Fruit fly (Drosophila melanogaster): Measurements from ENCODE around the gene Cyp28c1.

The Cyp28c1 gene

dm6 chrX:11817183-11817972 is 22.0 kb upstream of the Cyp28c1 start:
- no peak for TF ChIP-seq CTCF (optimal IDR thresholded peaks at IDR 0.05)
- TF ChIP-seq CG8478 (optimal IDR thresholded peaks at IDR 0.05), result no peak

DNA sequence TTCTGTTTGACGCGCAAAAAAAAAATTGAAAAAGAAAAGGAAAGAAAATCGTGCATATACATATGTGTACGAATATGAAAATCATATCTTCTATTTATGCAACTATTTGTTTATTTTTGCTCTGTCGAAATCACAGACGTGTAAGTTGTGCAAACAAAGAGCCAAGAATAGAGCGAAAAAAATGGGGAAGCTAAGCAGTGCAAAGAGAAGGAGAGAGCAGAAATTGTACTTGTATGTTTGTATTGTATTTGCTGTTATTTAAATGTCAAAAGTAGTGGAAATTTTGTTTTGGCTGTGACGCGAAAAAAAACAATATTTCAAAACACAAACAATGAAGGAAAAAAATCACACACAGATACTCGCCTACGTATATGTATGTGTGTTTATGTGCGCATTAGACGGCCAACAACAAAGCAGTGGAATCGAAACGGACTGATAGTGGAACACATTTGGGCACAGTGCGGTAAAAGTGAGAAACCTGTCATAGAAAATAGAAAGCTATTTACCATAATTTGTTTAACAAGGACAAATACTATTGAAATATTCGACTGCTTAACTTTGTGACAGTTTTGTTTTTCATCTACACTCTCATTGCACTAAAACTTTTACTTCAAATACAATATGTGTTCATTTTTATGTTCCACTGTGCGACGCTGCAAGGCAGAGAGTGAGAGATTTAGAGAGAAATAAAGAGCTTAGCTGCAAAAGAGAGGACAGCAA is 21.2 kb upstream of the Cyp28c1 start:
- TF ChIP-seq CG8478 (optimal IDR thresholded peaks at IDR 0.05) (no peak), CTCF (optimal IDR thresholded peaks at IDR 0.05) (no peak)

- TF ChIP-seq CTCF (optimal IDR thresholded peaks at IDR 0.05), result no peak
- TF ChIP-seq CG8478 (optimal IDR thresholded peaks at IDR 0.05), result no peak
Measured at dm6 chrX:11818767-11819089, 20.7 kb upstream of the Cyp28c1 start.

- TF ChIP-seq CTCF (optimal IDR thresholded peaks at IDR 0.05), result no peak
- no peak for TF ChIP-seq CG8478 (optimal IDR thresholded peaks at IDR 0.05)
Measured at dm6 chrX:11819241-11819862, 20.1 kb upstream of the Cyp28c1 start.

DNA sequence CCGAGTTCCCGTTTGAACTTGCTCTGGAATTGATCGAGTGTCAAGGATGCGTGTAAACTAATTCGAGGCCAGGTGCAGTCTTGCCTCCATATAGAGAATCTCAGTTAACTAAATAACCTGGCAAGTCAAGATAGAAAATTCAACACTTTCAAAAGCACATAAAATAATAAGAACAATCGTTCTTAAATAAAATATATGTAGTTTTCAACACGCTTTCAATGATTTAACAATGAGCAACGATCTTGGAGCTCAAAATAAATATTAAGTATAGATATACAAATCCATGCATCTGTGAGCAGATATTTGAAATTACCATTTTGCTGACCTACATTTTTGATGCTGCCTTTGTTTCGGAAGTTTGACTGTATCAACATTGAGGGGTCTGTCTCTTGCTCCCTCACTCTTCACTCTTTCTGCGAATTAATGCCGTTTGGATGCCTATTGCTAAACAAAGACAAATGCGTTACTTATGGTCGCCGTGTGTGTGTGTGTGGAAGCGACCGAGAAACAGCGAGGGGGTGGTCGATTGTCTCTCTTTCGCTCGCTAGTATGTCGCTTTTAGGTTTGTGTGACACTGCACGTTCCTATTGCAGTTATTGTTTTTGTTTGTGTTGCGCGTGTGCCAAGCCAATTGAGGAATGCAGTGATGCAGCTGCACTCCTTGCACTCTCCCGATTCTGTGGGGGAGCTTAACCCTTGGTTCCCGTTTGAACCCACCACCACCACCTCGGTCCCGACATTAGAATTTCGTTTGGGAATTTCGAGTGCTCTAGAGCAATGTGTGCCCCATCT is 18.9 kb upstream of the Cyp28c1 start:
- TF ChIP-seq CG8478 (optimal IDR thresholded peaks at IDR 0.05) (no peak), CTCF (optimal IDR thresholded peaks at IDR 0.05) (no peak)

DNA sequence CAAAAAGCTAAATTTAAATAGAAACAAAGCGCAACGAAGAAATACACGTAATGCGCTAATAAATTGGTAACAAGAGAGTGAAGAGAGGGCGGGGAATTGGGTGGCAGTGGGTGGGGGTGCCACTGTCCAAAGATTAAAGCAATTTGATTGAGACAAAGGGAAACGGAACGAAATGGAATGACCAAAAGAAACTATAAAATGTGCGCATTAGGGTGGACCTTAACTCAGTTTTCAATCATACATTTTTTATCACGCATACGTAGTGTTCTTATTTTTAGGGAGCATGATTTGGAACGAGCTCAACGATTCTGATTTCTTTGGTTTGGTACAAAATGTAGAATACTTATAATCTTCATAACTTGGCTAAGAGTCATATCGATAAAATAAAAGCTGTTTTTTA is 17.5 kb upstream of the Cyp28c1 start:
- TF ChIP-seq CTCF (optimal IDR thresholded peaks at IDR 0.05) (no peak), CG8478 (optimal IDR thresholded peaks at IDR 0.05) (no peak)

DNA sequence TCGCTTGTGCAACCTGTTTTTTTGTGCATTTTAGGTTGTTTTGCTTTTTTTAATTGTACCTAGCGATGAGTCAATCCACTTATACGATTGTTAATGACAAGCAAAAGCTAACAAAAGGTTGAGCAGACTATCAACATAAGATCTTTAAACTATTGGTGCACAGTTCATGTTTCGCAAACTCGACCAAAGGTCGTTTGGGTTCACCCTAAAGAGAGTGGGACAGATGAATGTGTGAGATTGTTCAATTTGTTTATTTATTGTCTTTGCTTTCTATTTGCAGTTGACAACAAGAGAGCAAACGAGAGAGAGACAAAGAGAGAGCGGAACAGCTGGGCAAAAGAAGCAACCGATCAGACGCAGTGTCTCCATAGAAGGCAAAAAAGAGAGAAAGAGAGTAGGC is 16.4 kb upstream of the Cyp28c1 start:
- TF ChIP-seq CTCF (optimal IDR thresholded peaks at IDR 0.05), result no peak
- TF ChIP-seq CG8478 (optimal IDR thresholded peaks at IDR 0.05), result no peak

- TF ChIP-seq CTCF (optimal IDR thresholded peaks at IDR 0.05) (no peak), CG8478 (optimal IDR thresholded peaks at IDR 0.05) (no peak)
Measured at dm6 chrX:11828336-11829007, 10.9 kb upstream of the Cyp28c1 start.

DNA sequence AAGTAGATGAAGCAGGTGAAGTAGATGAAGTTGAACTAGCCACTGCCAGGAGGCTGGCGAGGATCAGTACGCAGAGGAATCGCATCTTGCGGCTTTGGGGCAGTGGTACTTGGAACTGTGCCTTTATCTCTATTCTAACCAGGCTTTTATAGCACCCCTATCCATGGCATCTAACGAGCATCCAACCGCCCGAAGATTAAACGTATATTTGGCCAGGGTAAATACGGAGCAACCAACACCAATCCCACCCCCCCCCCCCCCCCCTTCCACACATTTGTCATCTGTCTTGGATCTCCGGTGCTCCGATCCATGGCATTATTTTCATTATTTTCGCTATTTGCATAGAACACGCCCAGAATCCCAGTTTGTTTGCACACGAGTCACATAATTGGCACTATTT is 1.5 kb upstream of the Cyp28c1 start, which contains the start of gene CG15741:
TSS of gene CG15741 (minus strand) at position 101 of the 400 bp plus-strand sequence.
- TF ChIP-seq CTCF (optimal IDR thresholded peaks at IDR 0.05), result no peak

dm6 chrX:11841702-11842378 is 2.4 kb downstream of the Cyp28c1 start:
- no peak for TF ChIP-seq CG8478 (optimal IDR thresholded peaks at IDR 0.05)
- no peak for TF ChIP-seq CTCF (optimal IDR thresholded peaks at IDR 0.05)

DNA sequence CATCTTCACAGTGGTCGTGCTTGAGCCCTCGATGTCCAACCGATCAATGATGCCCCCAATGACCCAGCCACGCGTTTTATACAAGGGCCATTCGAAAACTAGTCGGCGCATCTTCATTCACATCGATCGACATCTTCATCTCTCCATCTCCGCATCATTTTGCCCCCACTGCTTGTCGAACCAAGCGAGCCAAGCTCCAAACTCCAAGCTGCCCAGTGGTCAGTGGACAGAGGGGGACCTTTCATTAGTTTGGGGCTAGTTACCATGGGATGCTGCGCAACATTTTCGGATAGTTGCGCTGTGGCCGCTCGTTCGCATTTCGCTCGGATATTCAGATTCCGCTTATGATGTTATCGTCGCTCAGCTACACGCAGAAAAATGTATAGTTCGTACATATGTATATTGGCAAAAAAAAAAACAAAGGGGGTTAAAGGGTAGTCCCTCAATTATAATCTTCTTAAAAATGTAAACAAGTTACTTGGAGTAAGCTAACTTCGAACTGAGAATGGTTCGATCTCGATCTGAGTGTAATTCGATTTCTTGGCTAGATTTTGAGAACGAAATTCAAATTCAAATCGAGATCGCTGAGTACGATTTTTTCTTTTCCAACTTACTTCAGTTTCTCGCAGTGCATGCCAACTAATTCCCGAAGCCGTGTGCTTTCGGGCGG is 6.8 kb downstream of the Cyp28c1 start, which contains the start of gene CG15740:
TSS of gene CG15740 (minus strand) at position 51 of the 670 bp plus-strand sequence.
- TF ChIP-seq CG8478 (optimal IDR thresholded peaks at IDR 0.05) (no peak), CTCF (optimal IDR thresholded peaks at IDR 0.05) (no peak)

- no peak for TF ChIP-seq CG8478 (optimal IDR thresholded peaks at IDR 0.05)
- no peak for TF ChIP-seq CTCF (optimal IDR thresholded peaks at IDR 0.05)
Measured at dm6 chrX:11848507-11849264, 9.3 kb downstream of the Cyp28c1 start.

- TF ChIP-seq CG8478 (optimal IDR thresholded peaks at IDR 0.05) (no peak), CTCF (optimal IDR thresholded peaks at IDR 0.05) (no peak)
Measured at dm6 chrX:11849267-11849666, 9.9 kb downstream of the Cyp28c1 start.

Measured in S2 (cell line).